Worm (Caenorhabditis elegans): Measurements from ENCODE around the gene cki-2.

cki-2 gene

ce11 chrII:7777320-7777978, 38.9 kb upstream of the cki-2 start, which contains the start of gene mthf-1 (continued):
- TF ChIP-seq F10B5.3 (tag; optimal IDR thresholded peaks at IDR 0.05) (no peak), Y75B8A.6 (GFP tag; IDR thresholded peaks at IDR 0.05) (no peak), nhr-41 (GFP tag; IDR thresholded peaks at IDR 0.05) (peak; percentile 90), snpc-1.2 (GFP tag; IDR thresholded peaks at IDR 0.05) (no peak), egl-43 (GFP tag; IDR thresholded peaks at IDR 0.05) (no peak), daf-8 (GFP tag; IDR thresholded peaks at IDR 0.05) (no peak), F44E2.7 (GFP tag; IDR thresholded peaks at IDR 0.05) (no peak), pqm-1 (tag; optimal IDR thresholded peaks at IDR 0.05) (peak; percentile 83), ZK546.5 (tag; optimal IDR thresholded peaks at IDR 0.05) (no peak), cey-2 (tag; optimal IDR thresholded peaks at IDR 0.05; ENCODE audit: borderline replicate concordance, insufficient read depth) (peak; percentile 18), jun-1 (tag; optimal IDR thresholded peaks at IDR 0.05) (no peak), mep-1 (tag; optimal IDR thresholded peaks at IDR 0.05) (peak; percentile 39), nhr-237 (tag; optimal IDR thresholded peaks at IDR 0.05) (no peak), spr-3 (GFP tag; optimal IDR thresholded peaks at IDR 0.05) (no peak), hif-1 (tag; optimal IDR thresholded peaks at IDR 0.05) (no peak), dve-1 (tag; optimal IDR thresholded peaks at IDR 0.05; ENCODE audit: insufficient read depth) (peak; percentile 84), attf-4 (tag; optimal IDR thresholded peaks at IDR 0.05) (no peak), T20F7.1 (GFP tag; optimal IDR thresholded peaks at IDR 0.05) (peak; percentile 15), hlh-11 (tag; optimal IDR thresholded peaks at IDR 0.05) (peak; percentile 69), tra-1 (GFP tag; IDR thresholded peaks at IDR 0.05) (peak; percentile 87), aha-1 (tag) (peak; percentile 88), ceh-82 (tag; optimal IDR thresholded peaks at IDR 0.05) (no peak), ceh-32 (tag; optimal IDR thresholded peaks at IDR 0.05; ENCODE audit: poor library complexity) (no peak), lin-38 (GFP tag; IDR thresholded peaks at IDR 0.05) (peak; percentile 24; the same call in 1 of the 2 replicates), ceh-20 (GFP tag; IDR thresholded peaks at IDR 0.05) (no peak), nhr-28 (tag; optimal IDR thresholded peaks at IDR 0.05) (peak; percentile 62), mdt-29 (GFP tag; IDR thresholded peaks at IDR 0.05) (no peak), nhr-6 (tag; optimal IDR thresholded peaks at IDR 0.05) (peak; percentile 43), dmd-8 (GFP tag; IDR thresholded peaks at IDR 0.05) (no peak), unc-62 (GFP tag; optimal IDR thresholded peaks at IDR 0.05 in 1 of 2) (no peak), unc-62 (tag; optimal IDR thresholded peaks at IDR 0.05) (no peak), aly-2 (tag; optimal IDR thresholded peaks at IDR 0.05) (no peak), T26A8.4 (GFP tag; IDR thresholded peaks at IDR 0.05) (peak; percentile 11; the same call in 1 of the 2 replicates), F37D6.2 (tag; optimal IDR thresholded peaks at IDR 0.05) (no peak), lsy-2 (tag; optimal IDR thresholded peaks at IDR 0.05) (peak in 1 of 2 experiments; percentile 35), zfp-3 (GFP tag; conservative IDR thresholded peaks at IDR 0.05) (no peak)

ce11 chrII:7778273-7778672, 38.0 kb upstream of the cki-2 start:
- TF ChIP-seq ceh-20 (GFP tag; IDR thresholded peaks at IDR 0.05) (no peak), dmd-6 (GFP tag; IDR thresholded peaks at IDR 0.05) (no peak), ceh-44 (GFP tag; IDR thresholded peaks at IDR 0.05) (no peak), dve-1 (tag; optimal IDR thresholded peaks at IDR 0.05; ENCODE audit: insufficient read depth) (peak; percentile 22), aha-1 (tag) (peak; percentile 34), daf-16 (GFP tag; optimal IDR thresholded peaks at IDR 0.05) (no peak), daf-16 (tag; optimal IDR thresholded peaks at IDR 0.05) (peak; percentile 97)
